Fruit fly (Drosophila melanogaster): ENCODE results near the gene Pif1B.

DNA sequence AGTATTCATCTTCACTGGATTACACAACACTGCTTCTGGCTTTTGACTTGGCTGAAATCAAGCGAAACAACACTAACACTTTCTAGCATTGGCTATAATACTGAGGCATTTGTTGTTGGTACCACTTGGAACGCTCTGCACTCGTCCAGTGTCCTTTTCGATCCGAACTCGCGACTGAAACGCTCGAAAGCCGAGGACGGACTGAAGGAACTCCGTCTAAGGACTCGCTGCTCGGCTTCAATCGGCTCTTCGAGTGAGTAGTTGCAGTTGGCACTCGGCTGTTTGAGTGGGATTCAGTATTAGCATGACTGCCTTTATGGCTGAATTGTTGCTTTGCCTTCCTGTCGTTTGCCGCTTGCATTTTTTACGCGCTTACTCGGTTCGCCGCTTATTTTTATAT lies 33.0 kb downstream of the Pif1B start, which contains the start of the genes CG34135 and CG11768:
- TF ChIP-seq pan (optimal IDR thresholded peaks at IDR 0.05): no peak
- no peak for TF ChIP-seq psq (optimal IDR thresholded peaks at IDR 0.05)
- no peak for TF ChIP-seq usp (GFP tag; optimal IDR thresholded peaks at IDR 0.05)
- TF ChIP-seq Dll (optimal IDR thresholded peaks at IDR 0.05): no peak
- no peak for TF ChIP-seq CG8478 (optimal IDR thresholded peaks at IDR 0.05)
